Fruit fly (Drosophila melanogaster): ENCODE data around the gene CG4607.

dm6 chrX:7065835-7066234 lies 3.4 kb upstream of the CG4607 start, which contains the start of gene CG12541:
- TF ChIP-seq Dll (optimal IDR thresholded peaks at IDR 0.05) (no peak), usp (GFP tag; optimal IDR thresholded peaks at IDR 0.05) (no peak), CG8478 (optimal IDR thresholded peaks at IDR 0.05) (no peak), pan (optimal IDR thresholded peaks at IDR 0.05) (no peak)
